Fruit fly (Drosophila melanogaster) whole organism, embryonic: ENCODE results near the gene 14-3-3epsilon.

Experiments used
- Aef1 ChIP-seq: fragments of 200-800 bp; sonication (Bioruptor generic); IDR thresholded peaks from 3 replicates; pipeline ENCODE4 v1.3.6; 2022; ENCODE audit warnings: missing biosample characterization, missing genetic modification characterization
- Bdp1 ChIP-seq: fragments of 200-800 bp; sonication (Bioruptor generic); optimal IDR thresholded peaks from 3 replicates; lab custom pipeline; 2016; ENCODE audit warnings: missing biosample characterization, missing genetic modification characterization
- C15 ChIP-seq: fragments of 200-800 bp; sonication (Bioruptor generic); IDR thresholded peaks from 3 replicates; pipeline ENCODE4 v1.3.6; 2022; ENCODE audit warnings: missing biosample characterization, missing genetic modification characterization
- CG11398 ChIP-seq: fragments of 200-800 bp; sonication (Bioruptor generic); optimal IDR thresholded peaks from 2 replicates; lab custom pipeline; 2016; ENCODE audit warnings: missing biosample characterization, missing genetic modification characterization
- CG11456 ChIP-seq: fragments of 200-800 bp; sonication (Bioruptor generic); IDR thresholded peaks from 3 replicates; pipeline ENCODE4 v1.3.6; 2022; ENCODE audit warnings: missing biosample characterization, missing genetic modification characterization
- CG11723 ChIP-seq: fragments of 200-800 bp; sonication (Bioruptor generic); optimal IDR thresholded peaks from 2 replicates; lab custom pipeline; 2017; ENCODE audit warnings: missing biosample characterization, mild to moderate bottlenecking, missing genetic modification characterization
- CG16779 ChIP-seq: fragments of 200-800 bp; sonication (Bioruptor generic); IDR thresholded peaks from 2 replicates; pipeline ENCODE4 v1.3.6; 2022; ENCODE audit warnings: missing biosample characterization, missing genetic modification characterization
- CG17385 ChIP-seq: fragments of 200-800 bp; sonication (Bioruptor generic); optimal IDR thresholded peaks from 3 replicates; lab custom pipeline; 2018; ENCODE audit warnings: missing biosample characterization, mild to moderate bottlenecking, missing genetic modification characterization
- CG18011 ChIP-seq: fragments of 200-800 bp; sonication (Bioruptor generic); optimal IDR thresholded peaks from 2 replicates; lab custom pipeline; 2017; ENCODE audit warnings: missing biosample characterization, missing genetic modification characterization, mild to moderate bottlenecking, moderate library complexity, missing genotype
- CG33557 ChIP-seq: fragments of 200-800 bp; sonication (Bioruptor generic); optimal IDR thresholded peaks from 2 replicates; lab custom pipeline; 2019; ENCODE audit warnings: missing biosample characterization, mild to moderate bottlenecking, missing genetic modification characterization, moderate library complexity
- CG9215 ChIP-seq: fragments of 200-800 bp; sonication (Bioruptor generic); IDR thresholded peaks from 2 replicates; pipeline ENCODE4 v1.3.6; 2022; ENCODE audit warnings: missing biosample characterization, missing genetic modification characterization
- CG9437 ChIP-seq: fragments of 200-800 bp; sonication (Bioruptor generic); optimal IDR thresholded peaks from 2 replicates; lab custom pipeline; 2018; ENCODE audit warnings: missing biosample characterization, mild to moderate bottlenecking, missing genetic modification characterization
- Doc3 ChIP-seq: fragments of 200-800 bp; sonication (Bioruptor generic); IDR thresholded peaks from 3 replicates; pipeline ENCODE4 v1.3.6; 2022; ENCODE audit warnings: missing biosample characterization, missing genetic modification characterization; ENCODE audit not compliant: partially characterized antibody
- ERR ChIP-seq: fragments of 200-800 bp; sonication (Bioruptor generic); optimal IDR thresholded peaks from 2 replicates; lab custom pipeline; 2016; ENCODE audit warnings: missing biosample characterization, missing genetic modification characterization
- Fer2 ChIP-seq: fragments of 200-800 bp; sonication (Bioruptor generic); optimal IDR thresholded peaks from 2 replicates; lab custom pipeline; 2018; ENCODE audit warnings: missing biosample characterization, mild to moderate bottlenecking, missing genetic modification characterization, moderate library complexity
- Hmx ChIP-seq: fragments of 200-800 bp; sonication (Bioruptor generic); optimal IDR thresholded peaks from 2 replicates; lab custom pipeline; 2016; ENCODE audit warnings: missing biosample characterization, missing genetic modification characterization
- Jarid2 ChIP-seq: fragments of 200-800 bp; sonication (Bioruptor generic); optimal IDR thresholded peaks from 3 replicates; lab custom pipeline; 2017; ENCODE audit warnings: mild to moderate bottlenecking, missing biosample characterization, missing genetic modification reagents, missing genetic modification characterization
- NC2β ChIP-seq: fragments of 200-800 bp; sonication (Bioruptor generic); optimal IDR thresholded peaks from 2 replicates; lab custom pipeline; 2016; ENCODE audit warnings: missing biosample characterization, missing genetic modification characterization
- NK7.1 ChIP-seq: fragments of 200-800 bp; sonication (Bioruptor generic); optimal IDR thresholded peaks from 3 replicates; lab custom pipeline; 2016; ENCODE audit warnings: missing biosample characterization, missing genetic modification characterization
- Nf-YB ChIP-seq: fragments of 200-800 bp; sonication (Bioruptor generic); optimal IDR thresholded peaks from 3 replicates; lab custom pipeline; 2019; ENCODE audit warnings: missing biosample characterization, mild to moderate bottlenecking, missing genetic modification characterization, moderate library complexity
- NfI ChIP-seq: fragments of 200-800 bp; sonication (Bioruptor generic); optimal IDR thresholded peaks from 3 replicates; lab custom pipeline; 2018; ENCODE audit warnings: missing biosample characterization, mild to moderate bottlenecking, missing genetic modification characterization, moderate library complexity
- Oli ChIP-seq: fragments of 200-800 bp; sonication (Bioruptor generic); optimal IDR thresholded peaks from 2 replicates; lab custom pipeline; 2018; ENCODE audit warnings: missing biosample characterization, mild to moderate bottlenecking, missing genetic modification characterization, moderate library complexity
- Ptx1 ChIP-seq: fragments of 200-800 bp; sonication (Bioruptor generic); IDR thresholded peaks from 2 replicates; pipeline ENCODE4 v1.3.6; 2022; ENCODE audit warnings: missing biosample characterization, missing genetic modification characterization
- Stat92E ChIP-seq, 3 experiments: fragments of >200 bp in 2 of 3; fragments of 200-800 bp in 1 of 3; sonication (Bioruptor generic) in 1 of 3; optimal IDR thresholded peaks; 2 replicates each; lab custom pipeline; 2017 to 2019; ENCODE audit warnings: missing biosample characterization in 3 of 3, missing genetic modification characterization in 3 of 3, mild to moderate bottlenecking in 1 of 3, moderate library complexity in 1 of 3
- TFAM ChIP-seq: fragments of 200-800 bp; sonication (Bioruptor generic); optimal IDR thresholded peaks from 2 replicates; lab custom pipeline; 2017; ENCODE audit warnings: missing biosample characterization, missing genetic modification characterization, inconsistent platforms
- ac ChIP-seq: fragments of 200-800 bp; sonication (Bioruptor generic); optimal IDR thresholded peaks from 3 replicates; lab custom pipeline; 2017; ENCODE audit warnings: missing biosample characterization, mild to moderate bottlenecking, missing genetic modification characterization
- aop ChIP-seq: fragments of 200-800 bp; sonication (Bioruptor generic); IDR thresholded peaks from 2 replicates; pipeline ENCODE4 v1.3.6; 2022; ENCODE audit warnings: missing biosample characterization, missing genetic modification characterization
- cato ChIP-seq: fragments of 200-800 bp; sonication (Bioruptor generic); optimal IDR thresholded peaks from 2 replicates; lab custom pipeline; 2016; ENCODE audit warnings: missing biosample characterization, missing genetic modification characterization, borderline replicate concordance
- corto ChIP-seq: fragments of 200-800 bp; sonication (Bioruptor generic); optimal IDR thresholded peaks from 2 replicates; lab custom pipeline; 2016; ENCODE audit warnings: missing biosample characterization, mild to moderate bottlenecking, missing genetic modification characterization, moderate library complexity
- crp ChIP-seq, 2 experiments: fragments of 200-800 bp; sonication (Bioruptor generic); optimal IDR thresholded peaks; 2 replicates in 1 of 2; 3 replicates in 1 of 2; lab custom pipeline; 2017; ENCODE audit warnings: missing biosample characterization in 2 of 2, missing genetic modification characterization in 2 of 2, mild to moderate bottlenecking in 1 of 2, moderate library complexity in 1 of 2
- da ChIP-seq: fragments of 200-800 bp; sonication (Bioruptor generic); optimal IDR thresholded peaks from 2 replicates; lab custom pipeline; 2016; ENCODE audit warnings: missing biosample characterization, missing genetic modification characterization
- ham ChIP-seq: fragments of 200-800 bp; sonication (Bioruptor generic); IDR thresholded peaks from 2 replicates; pipeline ENCODE4 v1.3.6; 2022; ENCODE audit warnings: missing biosample characterization, missing genetic modification characterization
- kah ChIP-seq: fragments of 200-800 bp; sonication (Bioruptor generic); optimal IDR thresholded peaks from 2 replicates; lab custom pipeline; 2018; ENCODE audit warnings: missing biosample characterization, mild to moderate bottlenecking, missing genetic modification characterization
- lola ChIP-seq, 3 experiments: fragments of >200 bp in 2 of 3; fragments of 200-800 bp in 1 of 3; sonication (Bioruptor generic) in 1 of 3; optimal IDR thresholded peaks; 2 replicates each; lab custom pipeline; 2017 to 2019; ENCODE audit warnings: missing biosample characterization in 3 of 3, missing genetic modification characterization in 3 of 3, mild to moderate bottlenecking in 1 of 3, moderate library complexity in 1 of 3
- lov ChIP-seq, 2 experiments: fragments of 200-800 bp in 1 of 2; fragments of >200 bp in 1 of 2; sonication (Bioruptor generic) in 1 of 2; IDR thresholded peaks in 1 of 2; optimal IDR thresholded peaks in 1 of 2; 2 replicates in 1 of 2; 3 replicates in 1 of 2; pipeline versions ENCODE4 v1.3.6 to Lab custom; 2017 to 2022; ENCODE audit warnings: missing biosample characterization in 1 of 2, missing genetic modification characterization in 1 of 2
- nerfin-2 ChIP-seq: fragments of 200-800 bp; sonication (Bioruptor generic); IDR thresholded peaks from 2 replicates; pipeline ENCODE4 v1.3.6; 2022; ENCODE audit warnings: missing biosample characterization, missing genetic modification characterization; ENCODE audit not compliant: partially characterized antibody
- pfk ChIP-seq: fragments of 200-800 bp; sonication (Bioruptor generic); optimal IDR thresholded peaks from 2 replicates; lab custom pipeline; 2018; ENCODE audit warnings: missing biosample characterization, mild to moderate bottlenecking, missing genetic modification characterization, moderate library complexity
- pros ChIP-seq: fragments of 200-800 bp; sonication (Bioruptor generic); optimal IDR thresholded peaks from 3 replicates; lab custom pipeline; 2019; ENCODE audit warnings: missing biosample characterization, mild to moderate bottlenecking, missing genetic modification characterization, moderate library complexity
- pum ChIP-seq: fragments of 200-800 bp; sonication (Bioruptor generic); optimal IDR thresholded peaks from 2 replicates; lab custom pipeline; 2016; ENCODE audit warnings: missing biosample characterization, missing genetic modification characterization
- sna ChIP-seq: fragments of 200-800 bp; sonication (Bioruptor generic); IDR thresholded peaks from 2 replicates; pipeline ENCODE4 v1.3.6; 2022; ENCODE audit warnings: missing biosample characterization, missing genetic modification characterization; ENCODE audit not compliant: partially characterized antibody
- so ChIP-seq: fragments of 200-800 bp; sonication (Bioruptor generic); IDR thresholded peaks from 3 replicates; pipeline ENCODE4 v1.3.6; 2022; ENCODE audit warnings: missing biosample characterization, missing genetic modification characterization
- sqz ChIP-seq: fragments of 200-800 bp; sonication (Bioruptor generic); optimal IDR thresholded peaks from 3 replicates; lab custom pipeline; 2018; ENCODE audit warnings: missing biosample characterization, mild to moderate bottlenecking, missing genetic modification characterization
- ssp ChIP-seq: fragments of 200-800 bp; sonication (Bioruptor generic); IDR thresholded peaks from 2 replicates; pipeline ENCODE4 v1.3.6; 2022; ENCODE audit warnings: missing biosample characterization, missing genetic modification characterization
- stc ChIP-seq: fragments of 200-800 bp; sonication (Bioruptor generic); IDR thresholded peaks from 2 replicates; pipeline ENCODE4 v1.3.6; 2022; ENCODE audit warnings: missing biosample characterization, missing genetic modification characterization
- sug ChIP-seq: fragments of 200-800 bp; optimal IDR thresholded peaks from 2 replicates; lab custom pipeline; 2019; ENCODE audit warnings: missing biosample characterization, mild to moderate bottlenecking, missing genetic modification characterization, moderate library complexity
- tin ChIP-seq: fragments of 200-800 bp; sonication (Bioruptor generic); optimal IDR thresholded peaks from 3 replicates; lab custom pipeline; 2016; ENCODE audit warnings: missing biosample characterization, missing genetic modification characterization
- tll ChIP-seq, 2 experiments: fragments of 200-800 bp in 1 of 2; fragments of >200 bp in 1 of 2; sonication (Bioruptor generic) in 1 of 2; optimal IDR thresholded peaks; 2 replicates each; lab custom pipeline; 2017 to 2019; ENCODE audit warnings: missing biosample characterization in 2 of 2, missing genetic modification characterization in 2 of 2, mild to moderate bottlenecking in 1 of 2, moderate library complexity in 1 of 2
- zfh2 ChIP-seq: fragments of 200-800 bp; sonication (Bioruptor generic); optimal IDR thresholded peaks from 2 replicates; lab custom pipeline; 2016; ENCODE audit warnings: missing biosample characterization, missing genetic modification characterization

Gene 14-3-3epsilon

DNA sequence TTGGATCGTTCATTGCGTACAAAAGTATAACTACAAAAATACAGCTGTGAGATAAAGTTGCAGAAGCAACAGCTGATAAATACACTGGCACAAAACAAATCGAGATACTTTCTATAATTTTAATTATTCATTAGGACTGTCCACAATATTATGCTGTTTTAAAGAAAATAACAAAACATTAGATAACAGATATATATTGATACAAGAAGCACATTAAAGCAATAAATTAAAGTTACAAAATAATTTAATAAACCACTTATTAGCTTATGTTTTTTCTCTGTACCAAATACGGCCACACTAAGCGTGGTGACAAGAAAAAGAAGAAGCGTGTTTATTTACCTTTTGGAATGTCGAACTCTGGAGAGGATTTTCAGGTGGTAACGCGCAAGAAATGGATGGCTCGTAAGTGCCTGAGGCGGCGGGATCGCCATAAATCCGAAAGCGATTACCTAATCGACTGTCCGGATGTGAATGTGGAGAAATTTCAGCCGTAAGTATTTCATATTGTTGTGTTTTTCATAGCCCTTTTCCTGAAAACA, 22.1 kb upstream of the 14-3-3epsilon start, which contains the start of the genes CG7988 and CG7183 (continued):
- TF ChIP-seq tin (GFP tag; lab: Kevin White, UChicago) (peak; percentile 97), ERR (GFP tag; lab: Kevin White, UChicago) (peak; percentile 85), nerfin-2 (GFP tag; lab: Robert Waterston, UW) (no peak), Jarid2 (peak; percentile 77), sug (tag; lab: Kevin White, UChicago) (peak; percentile 96), CG11398 (peak; percentile 84), NC2β (peak; percentile 94), Aef1 (peak; percentile 97), CG18011 (peak; percentile 88), Nf-YB (peak; percentile 89), Bdp1 (peak; percentile 87), Hmx (peak; percentile 95), Fer2 (tag; lab: Kevin White, UChicago) (peak; percentile 95), pum (peak; percentile 96), CG16779 (GFP tag; lab: Robert Waterston, UW) (peak; percentile 90), CG9437 (peak; percentile 95), crp (GFP tag; optimal IDR thresholded peaks at IDR 0.05; lab: Kevin White, UChicago) (peak; percentile 98), CG11456 (GFP tag; lab: Robert Waterston, UW) (peak; percentile 97), ssp (peak; percentile 95), sna (no peak), kah (GFP tag; lab: Kevin White, UChicago) (peak; percentile 88), Oli (tag; lab: Kevin White, UChicago) (peak; percentile 98), so (GFP tag; lab: Robert Waterston, UW) (peak; percentile 97), CG9215 (GFP tag; lab: Robert Waterston, UW) (peak; percentile 97), NfI (GFP tag; lab: Kevin White, UChicago) (peak; percentile 97), TFAM (GFP tag; lab: Kevin White, UChicago) (peak; percentile 66), corto (GFP tag; lab: Kevin White, UChicago) (no peak), Doc3 (GFP tag; lab: Robert Waterston, UW) (no peak), sqz (GFP tag; lab: Kevin White, UChicago) (peak; percentile 90), Ptx1 (GFP tag; lab: Robert Waterston, UW) (peak; percentile 100), CG33557 (peak; percentile 97), aop (GFP tag; lab: Robert Waterston, UW) (peak; percentile 87), Stat92E (GFP tag; optimal IDR thresholded peaks at IDR 0.05; lab: Kevin White, UChicago) (peak in 1 of 3 experiments; percentile 93), pfk (GFP tag; lab: Kevin White, UChicago) (no peak), tll (GFP tag; optimal IDR thresholded peaks at IDR 0.05; lab: Kevin White, UChicago) (peak in 1 of 2 experiments; percentile 90), cato (GFP tag; lab: Kevin White, UChicago) (peak; percentile 96), stc (GFP tag; lab: Robert Waterston, UW) (peak; percentile 98), CG11723 (GFP tag; lab: Kevin White, UChicago) (peak; percentile 92), lola (GFP tag; optimal IDR thresholded peaks at IDR 0.05; lab: Kevin White, UChicago) (peak in 1 of 3 experiments; percentile 99), lov (optimal IDR thresholded peaks at IDR 0.05; lab: Kevin White, UChicago) (no peak), lov (GFP tag; IDR thresholded peaks at IDR 0.05; lab: Robert Waterston, UW) (peak; percentile 95), pros (GFP tag; lab: Kevin White, UChicago) (peak; percentile 47), ham (GFP tag; lab: Robert Waterston, UW) (peak; percentile 91), CG17385 (GFP tag; lab: Kevin White, UChicago) (peak; percentile 100), zfh2 (GFP tag; lab: Kevin White, UChicago) (peak; percentile 91), NK7.1 (GFP tag; lab: Kevin White, UChicago) (peak; percentile 88), C15 (GFP tag; lab: Robert Waterston, UW) (peak; percentile 96), da (peak; percentile 83), ac (GFP tag; lab: Kevin White, UChicago) (peak; percentile 79)
